Worm (Caenorhabditis elegans): ENCODE data around the gene fbxb-22.

fbxb-22 gene

DNA sequence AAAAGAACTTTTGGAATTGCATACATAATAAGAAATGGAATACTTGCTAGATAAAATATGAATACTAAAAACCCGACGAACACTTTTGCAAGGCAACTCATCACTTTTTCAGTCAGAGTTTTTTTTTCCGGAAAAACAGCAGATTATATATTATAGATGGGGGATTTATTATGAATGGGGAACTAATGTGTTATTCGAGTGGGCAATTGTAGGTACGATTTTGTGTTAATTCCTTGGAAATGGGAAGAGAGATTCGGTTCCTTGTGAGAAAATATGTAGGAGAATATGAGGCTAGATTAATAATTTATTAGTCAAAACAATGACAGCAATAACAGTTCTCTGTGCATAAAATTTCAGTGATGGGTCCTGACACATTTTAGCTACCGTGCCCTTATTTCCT lies 7.8 kb upstream of the fbxb-22 start, which contains the start of gene faah-5:
faah-5 (minus strand) TSS at position 101 of the 400 bp plus-strand sequence.
- no peak for TF ChIP-seq unc-3 (GFP tag; conservative IDR thresholded peaks at IDR 0.05)
- TF ChIP-seq unc-3 (tag; optimal IDR thresholded peaks at IDR 0.05) = no peak
- TF ChIP-seq odd-2 (tag; optimal IDR thresholded peaks at IDR 0.05) = no peak
- TF ChIP-seq ztf-16 (tag; optimal IDR thresholded peaks at IDR 0.05) = no peak
- TF ChIP-seq dve-1 (tag; optimal IDR thresholded peaks at IDR 0.05) = no peak
- TF ChIP-seq sdc-2 (tag; optimal IDR thresholded peaks at IDR 0.05) = no peak
- no peak for TF ChIP-seq zip-5 (tag; optimal IDR thresholded peaks at IDR 0.05)
- no peak for TF ChIP-seq hlh-8 (tag; optimal IDR thresholded peaks at IDR 0.05)
- no peak for TF ChIP-seq che-1 (tag; optimal IDR thresholded peaks at IDR 0.05)
- TF ChIP-seq ceh-22 (tag; optimal IDR thresholded peaks at IDR 0.05) = no peak

DNA sequence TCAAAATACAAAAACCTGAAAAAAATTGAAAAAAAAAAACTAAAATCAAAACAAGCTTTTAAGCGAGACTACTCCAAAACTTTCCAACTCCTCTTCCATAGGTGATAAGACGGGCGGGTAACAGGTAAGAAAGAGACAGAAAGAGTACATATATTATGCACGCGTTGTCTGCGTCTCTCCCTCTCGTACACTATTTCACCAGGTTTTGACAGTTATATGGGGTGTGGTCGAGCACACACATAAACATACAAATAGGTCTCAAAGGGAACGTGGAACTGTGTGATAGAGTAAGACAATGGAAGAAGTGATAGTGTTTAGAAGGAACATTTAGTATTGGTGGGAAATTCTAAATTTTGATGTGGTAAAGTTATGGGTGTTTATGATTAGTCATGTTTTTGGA lies 2.0 kb downstream of the fbxb-22 start:
- TF ChIP-seq elt-2 (tag; optimal IDR thresholded peaks at IDR 0.05) (peak; percentile 42), odd-2 (tag; optimal IDR thresholded peaks at IDR 0.05) (no peak), unc-55 (GFP tag; optimal IDR thresholded peaks at IDR 0.05) (no peak), fkh-6 (tag; optimal IDR thresholded peaks at IDR 0.05) (no peak)

DNA sequence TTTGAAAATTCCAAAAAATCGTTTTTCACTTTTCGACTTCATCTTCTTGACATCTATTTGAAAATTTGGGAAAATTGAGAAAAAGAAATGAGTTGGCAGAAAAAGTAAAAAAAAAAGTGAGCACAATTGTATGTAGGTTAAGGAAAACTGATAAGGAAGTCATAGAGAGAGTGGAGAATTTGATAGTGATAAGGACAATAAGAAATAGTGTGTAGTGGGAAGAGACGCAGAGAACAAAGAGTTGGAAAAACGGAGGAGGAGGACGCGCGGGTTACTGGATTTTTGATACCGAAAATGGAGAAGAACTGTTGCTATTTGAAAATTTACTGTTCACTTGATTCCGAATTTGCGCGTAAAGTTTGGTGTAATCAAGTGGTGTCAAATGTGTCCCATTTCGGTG lies 4.8 kb downstream of the fbxb-22 start, which contains the start of gene Y56A3A.6:
Y56A3A.6 (minus strand) TSS at position 53 of the 400 bp plus-strand sequence.
- no peak for TF ChIP-seq mec-3 (tag; optimal IDR thresholded peaks at IDR 0.05; ENCODE audit: borderline replicate concordance)
- peak; percentile 79 for TF ChIP-seq elt-2 (tag; optimal IDR thresholded peaks at IDR 0.05)
- no peak for TF ChIP-seq pax-1 (tag; optimal IDR thresholded peaks at IDR 0.05)
- no peak for TF ChIP-seq tbx-2 (tag; optimal IDR thresholded peaks at IDR 0.05)
- TF ChIP-seq pqm-1 (tag; optimal IDR thresholded peaks at IDR 0.05) = no peak
- TF ChIP-seq nfya-1 (tag; optimal IDR thresholded peaks at IDR 0.05) = no peak

DNA sequence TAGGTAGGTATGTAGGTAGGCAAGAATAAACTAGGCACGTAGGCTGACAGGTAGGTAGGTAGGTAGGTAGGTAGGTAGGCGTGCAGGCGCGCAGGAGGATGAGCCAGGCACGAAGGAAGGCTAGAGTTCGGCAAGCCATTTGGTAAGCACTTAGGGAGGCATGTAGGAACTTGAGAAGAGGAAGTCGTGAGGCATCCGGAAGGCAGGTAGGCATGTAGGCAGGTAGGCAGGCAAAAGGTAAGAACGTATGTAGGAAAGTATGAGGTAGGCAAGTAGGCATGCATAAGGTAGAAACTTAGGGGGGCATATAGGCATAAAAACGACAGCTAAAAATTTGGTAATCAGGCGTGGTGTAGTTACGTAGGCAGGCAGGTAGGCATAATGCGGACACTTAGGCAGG lies 7.4 kb downstream of the fbxb-22 start:
- TF ChIP-seq sox-4 (tag; optimal IDR thresholded peaks at IDR 0.05) = no peak
- TF ChIP-seq C08G9.2 (tag; optimal IDR thresholded peaks at IDR 0.05) = no peak
- TF ChIP-seq ttx-3 (tag; optimal IDR thresholded peaks at IDR 0.05) = no peak
- TF ChIP-seq elt-4 (tag; optimal IDR thresholded peaks at IDR 0.05) = peak; percentile 32
- TF ChIP-seq ahr-1 (tag; optimal IDR thresholded peaks at IDR 0.05) = no peak

DNA sequence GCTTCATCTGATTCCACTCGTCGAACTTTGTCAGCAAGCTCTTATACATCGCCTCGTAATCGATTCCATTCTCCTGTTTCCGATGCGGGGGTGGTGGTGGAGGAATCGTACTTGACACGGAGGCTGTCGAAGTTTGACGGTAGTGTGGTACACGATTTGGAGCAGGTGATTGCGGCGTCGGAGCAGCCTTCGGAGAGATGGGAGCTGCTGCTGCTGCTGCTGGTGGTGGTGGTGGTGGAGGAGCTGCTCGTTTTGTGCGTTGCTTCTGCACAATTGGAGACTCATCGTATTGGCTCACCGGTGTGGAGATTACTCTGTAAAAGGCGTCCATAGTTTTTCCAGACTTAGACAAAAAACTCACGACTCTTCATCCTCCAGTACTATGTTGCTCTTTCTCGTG lies 9.3 kb downstream of the fbxb-22 start:
- TF ChIP-seq elt-2 (tag; optimal IDR thresholded peaks at IDR 0.05) = no peak
- TF ChIP-seq unc-55 (GFP tag; optimal IDR thresholded peaks at IDR 0.05) = no peak
- TF ChIP-seq zip-5 (tag; optimal IDR thresholded peaks at IDR 0.05) = no peak
- no peak for TF ChIP-seq tbx-2 (tag; optimal IDR thresholded peaks at IDR 0.05)
- TF ChIP-seq fax-1 (tag; optimal IDR thresholded peaks at IDR 0.05) = no peak
- TF ChIP-seq ceh-9 (tag; optimal IDR thresholded peaks at IDR 0.05) = no peak
- TF ChIP-seq pros-1 (tag; optimal IDR thresholded peaks at IDR 0.05) = no peak
- no peak for TF ChIP-seq gmeb-2 (tag; optimal IDR thresholded peaks at IDR 0.05)
- no peak for TF ChIP-seq fkh-6 (tag; optimal IDR thresholded peaks at IDR 0.05)
- no peak for TF ChIP-seq lin-11 (tag; optimal IDR thresholded peaks at IDR 0.05)
- no peak for TF ChIP-seq hlh-15 (tag; optimal IDR thresholded peaks at IDR 0.05)
- no peak for TF ChIP-seq elt-4 (tag; optimal IDR thresholded peaks at IDR 0.05)
- no peak for TF ChIP-seq lim-6 (tag; optimal IDR thresholded peaks at IDR 0.05)
- TF ChIP-seq K09A11.1 (tag; optimal IDR thresholded peaks at IDR 0.05; ENCODE audit: insufficient read depth) = no peak
- TF ChIP-seq hlh-6 (tag; optimal IDR thresholded peaks at IDR 0.05) = no peak
- TF ChIP-seq syd-9 (tag; optimal IDR thresholded peaks at IDR 0.05) = no peak
- no peak for TF ChIP-seq K02D7.2 (tag; optimal IDR thresholded peaks at IDR 0.05)
- TF ChIP-seq hlh-8 (tag; optimal IDR thresholded peaks at IDR 0.05) = no peak
- no peak for TF ChIP-seq C08G9.2 (tag; optimal IDR thresholded peaks at IDR 0.05)
